Fruit fly (Drosophila melanogaster) whole organism, embryonic: ENCODE measurements around the gene LSm3.

ENCODE experiments used
- Adf1 ChIP-seq: fragments of 200-800 bp; sonication (Bioruptor generic); IDR thresholded peaks from 2 replicates; pipeline ENCODE4 v1.3.6; 2022; ENCODE audit warnings: missing biosample characterization, missing genetic modification characterization
- Blimp-1 ChIP-seq: fragments of 200-800 bp; sonication (Bioruptor generic); optimal IDR thresholded peaks from 3 replicates; lab custom pipeline; 2018; ENCODE audit warnings: missing biosample characterization, missing genetic modification characterization, mild to moderate bottlenecking, moderate library complexity, missing genetic modification reagents
- BtbVII ChIP-seq: fragments of 200-800 bp; sonication (Bioruptor generic); optimal IDR thresholded peaks from 3 replicates; lab custom pipeline; 2017; ENCODE audit warnings: missing biosample characterization, mild to moderate bottlenecking, missing genetic modification characterization
- CG11723 ChIP-seq: fragments of 200-800 bp; sonication (Bioruptor generic); optimal IDR thresholded peaks from 2 replicates; lab custom pipeline; 2017; ENCODE audit warnings: missing biosample characterization, mild to moderate bottlenecking, missing genetic modification characterization
- CG13424 ChIP-seq: fragments of 200-800 bp; sonication (Bioruptor generic); optimal IDR thresholded peaks from 2 replicates; lab custom pipeline; 2019; ENCODE audit warnings: missing biosample characterization, mild to moderate bottlenecking, missing genetic modification characterization, moderate library complexity
- CG14860 ChIP-seq: fragments of 200-800 bp; sonication (Bioruptor generic); IDR thresholded peaks from 3 replicates; pipeline ENCODE4 v1.3.6; 2022; ENCODE audit warnings: missing biosample characterization, missing genetic modification characterization; ENCODE audit not compliant: partially characterized antibody
- CG15479 ChIP-seq: fragments of 200-800 bp; sonication (Bioruptor generic); optimal IDR thresholded peaks from 3 replicates; lab custom pipeline; 2019; ENCODE audit warnings: missing biosample characterization, mild to moderate bottlenecking, missing genetic modification characterization, moderate library complexity
- CG15696 ChIP-seq: fragments of 200-800 bp; sonication (Bioruptor generic); optimal IDR thresholded peaks from 2 replicates; lab custom pipeline; 2019; ENCODE audit warnings: missing biosample characterization, mild to moderate bottlenecking, missing genetic modification characterization, moderate library complexity
- CG1603 ChIP-seq: fragments of 200-800 bp; sonication (Bioruptor generic); optimal IDR thresholded peaks from 2 replicates; lab custom pipeline; 2019; ENCODE audit warnings: missing biosample characterization, mild to moderate bottlenecking, missing genetic modification characterization, moderate library complexity
- CG16813 ChIP-seq: fragments of 200-800 bp; sonication (Bioruptor generic); IDR thresholded peaks from 3 replicates; pipeline ENCODE4 v1.3.6; 2022; ENCODE audit warnings: missing biosample characterization, missing genetic modification characterization; ENCODE audit not compliant: partially characterized antibody
- CG17361 ChIP-seq: fragments of 200-800 bp; sonication (Bioruptor generic); IDR thresholded peaks from 3 replicates; pipeline ENCODE4 v1.3.6; 2022; ENCODE audit warnings: missing biosample characterization, missing genetic modification characterization
- CG17568 ChIP-seq: fragments of 200-800 bp; sonication (Bioruptor generic); optimal IDR thresholded peaks from 2 replicates; lab custom pipeline; 2018; ENCODE audit warnings: missing biosample characterization, mild to moderate bottlenecking, missing genetic modification characterization, moderate library complexity
- CG18011 ChIP-seq: fragments of 200-800 bp; sonication (Bioruptor generic); optimal IDR thresholded peaks from 2 replicates; lab custom pipeline; 2017; ENCODE audit warnings: missing biosample characterization, missing genetic modification characterization, mild to moderate bottlenecking, moderate library complexity, missing genotype
- CG2202 ChIP-seq: fragments of 200-800 bp; sonication (Bioruptor generic); optimal IDR thresholded peaks from 2 replicates; lab custom pipeline; 2018; ENCODE audit warnings: missing biosample characterization, mild to moderate bottlenecking, missing genetic modification characterization
- CG2875 ChIP-seq: fragments of 200-800 bp; sonication (Bioruptor generic); optimal IDR thresholded peaks from 2 replicates; lab custom pipeline; 2017; ENCODE audit warnings: missing biosample characterization, mild to moderate bottlenecking, missing genetic modification characterization, missing genetic modification reagents
- CG4360 ChIP-seq: fragments of 200-800 bp; sonication (Bioruptor generic); IDR thresholded peaks from 2 replicates; pipeline ENCODE4 v1.3.6; 2022; ENCODE audit warnings: missing biosample characterization, missing genetic modification characterization
- CG4707 ChIP-seq: fragments of 200-800 bp; sonication (Bioruptor generic); optimal IDR thresholded peaks from 2 replicates; lab custom pipeline; 2018; ENCODE audit warnings: missing biosample characterization, mild to moderate bottlenecking, missing genetic modification characterization, moderate library complexity
- CG6254 ChIP-seq: fragments of 200-800 bp; sonication (Bioruptor generic); optimal IDR thresholded peaks from 3 replicates; lab custom pipeline; 2017; ENCODE audit warnings: mild to moderate bottlenecking, missing biosample characterization, missing genetic modification reagents, missing genetic modification characterization
- CG6765 ChIP-seq: fragments of 200-800 bp; sonication (Bioruptor generic); optimal IDR thresholded peaks from 3 replicates; lab custom pipeline; 2017; ENCODE audit warnings: missing biosample characterization, mild to moderate bottlenecking, missing genetic modification characterization
- CG6813 ChIP-seq: fragments of 200-800 bp; sonication (Bioruptor generic); optimal IDR thresholded peaks from 2 replicates; lab custom pipeline; 2017; ENCODE audit warnings: missing biosample characterization, missing genetic modification characterization, mild to moderate bottlenecking, moderate library complexity, missing genetic modification reagents
- CG6854 ChIP-seq: fragments of 200-800 bp; sonication (Bioruptor generic); optimal IDR thresholded peaks from 3 replicates; lab custom pipeline; 2017; ENCODE audit warnings: missing biosample characterization, mild to moderate bottlenecking, missing genetic modification characterization
- CG7745 ChIP-seq: fragments of 200-800 bp; sonication (Bioruptor generic); optimal IDR thresholded peaks from 2 replicates; lab custom pipeline; 2018; ENCODE audit warnings: missing biosample characterization, mild to moderate bottlenecking, missing genetic modification characterization, moderate library complexity
- CG8388 ChIP-seq: fragments of 200-800 bp; sonication (Bioruptor generic); optimal IDR thresholded peaks from 2 replicates; lab custom pipeline; 2019; ENCODE audit warnings: missing biosample characterization, mild to moderate bottlenecking, missing genetic modification characterization, moderate library complexity
- Chrac-16 ChIP-seq: fragments of 200-800 bp; sonication (Bioruptor generic); optimal IDR thresholded peaks from 3 replicates; lab custom pipeline; 2016; ENCODE audit warnings: missing biosample characterization, missing genetic modification characterization
- Drgx ChIP-seq: fragments of 200-800 bp; sonication (Bioruptor generic); IDR thresholded peaks from 2 replicates; pipeline ENCODE4 v1.3.6; 2022; ENCODE audit warnings: missing biosample characterization, missing genetic modification characterization
- Fer3 ChIP-seq: fragments of 200-800 bp; sonication (Bioruptor generic); optimal IDR thresholded peaks from 2 replicates; lab custom pipeline; 2018; ENCODE audit warnings: missing biosample characterization, mild to moderate bottlenecking, missing genetic modification characterization, moderate library complexity
- Hsf ChIP-seq: fragments of 200-800 bp; sonication (Bioruptor generic); optimal IDR thresholded peaks from 3 replicates; lab custom pipeline; 2016; ENCODE audit warnings: missing biosample characterization, missing genetic modification characterization
- Jarid2 ChIP-seq: fragments of 200-800 bp; sonication (Bioruptor generic); optimal IDR thresholded peaks from 3 replicates; lab custom pipeline; 2017; ENCODE audit warnings: mild to moderate bottlenecking, missing biosample characterization, missing genetic modification reagents, missing genetic modification characterization
- Kr ChIP-seq: fragments of 200-800 bp; sonication (Bioruptor generic); optimal IDR thresholded peaks from 2 replicates; lab custom pipeline; 2017; ENCODE audit warnings: missing biosample characterization, mild to moderate bottlenecking, missing genetic modification characterization
- Sox100B ChIP-seq: fragments of 200-800 bp; sonication (Bioruptor generic); optimal IDR thresholded peaks from 3 replicates; lab custom pipeline; 2018; ENCODE audit warnings: missing biosample characterization, mild to moderate bottlenecking, missing genetic modification characterization
- Vsx1 ChIP-seq: fragments of 200-800 bp; sonication (Bioruptor generic); optimal IDR thresholded peaks from 2 replicates; lab custom pipeline; 2017; ENCODE audit warnings: missing biosample characterization, mild to moderate bottlenecking, missing genetic modification characterization, missing genetic modification reagents
- ap ChIP-seq: fragments of 200-800 bp; sonication (Bioruptor generic); IDR thresholded peaks from 2 replicates; pipeline ENCODE4 v1.3.6; 2022; ENCODE audit warnings: missing biosample characterization, missing genetic modification characterization
- bsh ChIP-seq, 2 experiments: fragments of 200-800 bp; sonication (Bioruptor generic); optimal IDR thresholded peaks; 2 replicates each; lab custom pipeline; 2017 to 2018; ENCODE audit warnings: mild to moderate bottlenecking in 2 of 2, missing biosample characterization in 2 of 2, missing genetic modification characterization in 2 of 2, moderate library complexity in 1 of 2
- chm ChIP-seq: fragments of 200-800 bp; sonication (Bioruptor generic); IDR thresholded peaks from 2 replicates; pipeline ENCODE4 v1.3.6; 2022; ENCODE audit warnings: missing biosample characterization, missing genetic modification characterization
- ci ChIP-seq: fragments of 200-800 bp; sonication (Bioruptor generic); IDR thresholded peaks from 3 replicates; pipeline ENCODE4 v1.3.6; 2022; ENCODE audit warnings: missing biosample characterization, missing genetic modification characterization
- disco-r ChIP-seq: fragments of 200-800 bp; sonication (Bioruptor generic); optimal IDR thresholded peaks from 2 replicates; lab custom pipeline; 2016; ENCODE audit warnings: missing biosample characterization, missing genetic modification characterization
- dm ChIP-seq: fragments of 200-800 bp; sonication (Bioruptor generic); optimal IDR thresholded peaks from 3 replicates; lab custom pipeline; 2016; ENCODE audit warnings: missing biosample characterization, missing genetic modification characterization
- exex ChIP-seq: fragments of 200-800 bp; sonication (Bioruptor generic); optimal IDR thresholded peaks from 4 replicates; lab custom pipeline; 2018; ENCODE audit warnings: missing biosample characterization, mild to moderate bottlenecking, missing genetic modification characterization, moderate library complexity
- fd64A ChIP-seq: fragments of 200-800 bp; sonication (Bioruptor generic); optimal IDR thresholded peaks from 3 replicates; lab custom pipeline; 2018; ENCODE audit warnings: missing biosample characterization, mild to moderate bottlenecking, missing genetic modification characterization
- hkb ChIP-seq, 2 experiments: fragments of 200-800 bp in 1 of 2; fragments of >200 bp in 1 of 2; sonication (Bioruptor generic) in 1 of 2; IDR thresholded peaks in 1 of 2; optimal IDR thresholded peaks in 1 of 2; 2 replicates each; pipeline versions ENCODE4 v1.3.6 to Lab custom; 2017 to 2022; ENCODE audit warnings: missing biosample characterization in 1 of 2, missing genetic modification characterization in 1 of 2
- inv ChIP-seq: fragments of 200-800 bp; sonication (Bioruptor generic); IDR thresholded peaks from 2 replicates; pipeline ENCODE4 v1.3.6; 2022; ENCODE audit warnings: missing biosample characterization, missing genetic modification characterization; ENCODE audit not compliant: partially characterized antibody
- lab ChIP-seq: fragments of 200-800 bp; sonication (Bioruptor generic); optimal IDR thresholded peaks from 3 replicates; lab custom pipeline; 2017; ENCODE audit warnings: missing biosample characterization, missing genetic modification characterization, mild to moderate bottlenecking, moderate library complexity, missing genetic modification reagents
- mirr ChIP-seq: fragments of 200-800 bp; sonication (Bioruptor generic); optimal IDR thresholded peaks from 3 replicates; lab custom pipeline; 2018; ENCODE audit warnings: missing biosample characterization, mild to moderate bottlenecking, missing genetic modification characterization
- rib ChIP-seq: fragments of 200-800 bp; sonication (Bioruptor generic); IDR thresholded peaks from 2 replicates; pipeline ENCODE4 v1.3.6; 2022; ENCODE audit warnings: missing biosample characterization, missing genetic modification characterization
- slp2 ChIP-seq: fragments of 200-800 bp; sonication (Bioruptor generic); optimal IDR thresholded peaks from 2 replicates; lab custom pipeline; 2016; ENCODE audit warnings: missing biosample characterization, missing genetic modification characterization
- stc ChIP-seq: fragments of 200-800 bp; sonication (Bioruptor generic); IDR thresholded peaks from 2 replicates; pipeline ENCODE4 v1.3.6; 2022; ENCODE audit warnings: missing biosample characterization, missing genetic modification characterization
- unc-4 ChIP-seq: fragments of 200-800 bp; sonication (Bioruptor generic); IDR thresholded peaks from 2 replicates; pipeline ENCODE4 v1.3.6; 2022; ENCODE audit warnings: missing biosample characterization, missing genetic modification characterization; ENCODE audit not compliant: partially characterized antibody
- wek ChIP-seq: fragments of 200-800 bp; sonication (Bioruptor generic); optimal IDR thresholded peaks from 3 replicates; lab custom pipeline; 2018; ENCODE audit warnings: missing biosample characterization, mild to moderate bottlenecking, missing genetic modification characterization, moderate library complexity
- yki ChIP-seq: fragments of >200 bp; optimal IDR thresholded peaks from 3 replicates; lab custom pipeline; 2018

LSm3 gene

DNA sequence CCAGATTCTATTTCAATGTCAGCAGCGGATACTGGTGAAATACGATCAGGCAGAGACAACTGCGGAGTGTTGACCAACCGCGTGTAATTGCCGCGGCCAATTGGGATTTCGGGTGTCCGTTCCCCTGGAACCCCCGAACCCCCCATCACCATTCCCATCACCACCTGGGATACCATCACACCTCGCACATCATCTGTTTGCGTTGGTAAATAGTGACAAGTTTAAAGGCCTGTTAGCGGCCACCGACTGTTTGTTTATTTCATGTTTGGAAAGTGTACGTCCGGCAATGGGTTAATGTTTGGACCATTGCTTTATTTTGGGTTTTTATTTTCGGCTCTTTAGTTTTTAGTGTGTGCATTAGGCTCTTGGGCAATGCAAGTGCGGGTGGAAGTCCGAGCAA lies 49.1 kb upstream of the LSm3 start (continued):
- TF ChIP-seq stc (GFP tag; lab: Robert Waterston, UW), result peak; percentile 33; the same call in 1 of the 2 replicates
- TF ChIP-seq CG6765 (GFP tag; lab: Kevin White, UChicago), result peak; percentile 6
- TF ChIP-seq bsh (GFP tag; optimal IDR thresholded peaks at IDR 0.05; lab: Kevin White, UChicago), result peak in 1 of 2 experiments; percentile 22
- TF ChIP-seq Sox100B (GFP tag; lab: Kevin White, UChicago), result peak; percentile 24
- TF ChIP-seq CG4360, result no peak
- TF ChIP-seq wek, result peak; percentile 79
- peak; percentile 10 for TF ChIP-seq Vsx1 (GFP tag; lab: Kevin White, UChicago)
- no peak for TF ChIP-seq CG17361 (GFP tag; lab: Robert Waterston, UW)
- no peak for TF ChIP-seq CG16813 (GFP tag; lab: Robert Waterston, UW)
- peak; percentile 32 for TF ChIP-seq lab (GFP tag; lab: Kevin White, UChicago)
- peak; percentile 8 for TF ChIP-seq CG2202 (tag; lab: Kevin White, UChicago)
- TF ChIP-seq CG15479 (GFP tag; lab: Kevin White, UChicago), result no peak
- TF ChIP-seq disco-r (GFP tag; lab: Kevin White, UChicago), result no peak
- no peak for TF ChIP-seq inv (GFP tag; lab: Robert Waterston, UW)
- TF ChIP-seq CG6854 (GFP tag; lab: Kevin White, UChicago), result peak; percentile 27
- TF ChIP-seq Hsf (GFP tag; lab: Kevin White, UChicago), result no peak
- no peak for TF ChIP-seq CG8388 (GFP tag; lab: Kevin White, UChicago)
- no peak for TF ChIP-seq Chrac-16 (GFP tag; lab: Kevin White, UChicago)
- TF ChIP-seq dm (GFP tag; lab: Kevin White, UChicago), result no peak
- TF ChIP-seq CG7745, result no peak
- no peak for TF ChIP-seq unc-4 (GFP tag; lab: Robert Waterston, UW)
- peak; percentile 24 for TF ChIP-seq BtbVII (GFP tag; lab: Kevin White, UChicago)
- TF ChIP-seq chm (GFP tag; lab: Robert Waterston, UW), result no peak
- no peak for TF ChIP-seq yki
- peak; percentile 8 for TF ChIP-seq exex (tag; lab: Kevin White, UChicago)
- TF ChIP-seq mirr (GFP tag; lab: Kevin White, UChicago), result peak; percentile 65
- no peak for TF ChIP-seq Jarid2 (GFP tag; lab: Kevin White, UChicago)
- TF ChIP-seq CG13424 (tag; lab: Kevin White, UChicago), result peak; percentile 31
- peak; percentile 47 for TF ChIP-seq CG17568
- peak; percentile 17 for TF ChIP-seq CG6254 (GFP tag; lab: Kevin White, UChicago)
- TF ChIP-seq CG6813 (GFP tag; lab: Kevin White, UChicago), result peak; percentile 55
- no peak for TF ChIP-seq slp2 (GFP tag; lab: Kevin White, UChicago)
- no peak for TF ChIP-seq CG18011 (GFP tag; lab: Kevin White, UChicago)
- peak; percentile 22 for TF ChIP-seq Blimp-1
- no peak for TF ChIP-seq Adf1
- TF ChIP-seq Drgx, result no peak
- peak; percentile 34 for TF ChIP-seq CG1603 (tag; lab: Kevin White, UChicago)
- no peak for TF ChIP-seq ap (GFP tag; lab: Robert Waterston, UW)
- TF ChIP-seq rib, result no peak
- no peak for TF ChIP-seq Fer3 (tag; lab: Kevin White, UChicago)
- TF ChIP-seq CG2875 (GFP tag; lab: Kevin White, UChicago), result peak; percentile 43
- peak; percentile 4 for TF ChIP-seq CG11723 (GFP tag; lab: Kevin White, UChicago)
- TF ChIP-seq CG4707 (GFP tag; lab: Kevin White, UChicago), result peak; percentile 54
- peak; percentile 71; the same call in 1 of the 3 replicates for TF ChIP-seq ci
- TF ChIP-seq CG14860 (GFP tag; lab: Robert Waterston, UW), result no peak
- peak; percentile 36 for TF ChIP-seq CG15696 (tag; lab: Kevin White, UChicago)
- TF ChIP-seq Kr (GFP tag; lab: Kevin White, UChicago), result no peak
- TF ChIP-seq hkb (optimal IDR thresholded peaks at IDR 0.05; lab: Kevin White, UChicago), result no peak
- TF ChIP-seq hkb (GFP tag; IDR thresholded peaks at IDR 0.05; lab: Robert Waterston, UW), result 0 out of 2 replicates have a peak, but pooled peaks have one; percentile 15
- peak; percentile 56 for TF ChIP-seq fd64A (GFP tag; lab: Kevin White, UChicago)
